Fruit fly (Drosophila melanogaster) whole organism, embryonic: ENCODE measurements around the gene Drsl1.

ENCODE experiments used
- Adf1 ChIP-seq: fragments of 200-800 bp; sonication (Bioruptor generic); IDR thresholded peaks from 2 replicates; pipeline ENCODE4 v1.3.6; 2022; ENCODE audit warnings: missing biosample characterization, missing genetic modification characterization
- Asciz ChIP-seq: fragments of 200-800 bp; sonication (Bioruptor generic); optimal IDR thresholded peaks from 2 replicates; lab custom pipeline; 2017; ENCODE audit warnings: missing biosample characterization, mild to moderate bottlenecking, missing genetic modification characterization, missing genetic modification reagents
- Atf-2 ChIP-seq: fragments of 200-800 bp; sonication (Bioruptor generic); optimal IDR thresholded peaks from 2 replicates; lab custom pipeline; 2016; ENCODE audit warnings: missing biosample characterization, missing genetic modification characterization
- CG11085 ChIP-seq: fragments of 200-800 bp; sonication (Bioruptor generic); IDR thresholded peaks from 2 replicates; pipeline ENCODE4 v1.3.6; 2022; ENCODE audit warnings: missing biosample characterization, missing genetic modification characterization
- CG12942 ChIP-seq: fragments of 200-800 bp; sonication (Bioruptor generic); optimal IDR thresholded peaks from 3 replicates; lab custom pipeline; 2016; ENCODE audit warnings: missing biosample characterization, missing genetic modification characterization
- CG14441 ChIP-seq: fragments of 200-800 bp; sonication (Bioruptor generic); IDR thresholded peaks from 2 replicates; pipeline ENCODE4 v1.3.6; 2022; ENCODE audit warnings: missing biosample characterization, missing genetic modification characterization
- CG14667 ChIP-seq: fragments of 200-800 bp; sonication (Bioruptor generic); IDR thresholded peaks from 2 replicates; pipeline ENCODE4 v1.3.6; 2022; ENCODE audit warnings: missing biosample characterization, missing genetic modification characterization
- CG15479 ChIP-seq: fragments of 200-800 bp; sonication (Bioruptor generic); optimal IDR thresholded peaks from 3 replicates; lab custom pipeline; 2019; ENCODE audit warnings: missing biosample characterization, mild to moderate bottlenecking, missing genetic modification characterization, moderate library complexity
- CG17361 ChIP-seq: fragments of 200-800 bp; sonication (Bioruptor generic); IDR thresholded peaks from 3 replicates; pipeline ENCODE4 v1.3.6; 2022; ENCODE audit warnings: missing biosample characterization, missing genetic modification characterization
- CG17568 ChIP-seq: fragments of 200-800 bp; sonication (Bioruptor generic); optimal IDR thresholded peaks from 2 replicates; lab custom pipeline; 2018; ENCODE audit warnings: missing biosample characterization, mild to moderate bottlenecking, missing genetic modification characterization, moderate library complexity
- CG31224 ChIP-seq: fragments of 200-800 bp; sonication (Bioruptor generic); IDR thresholded peaks from 2 replicates; pipeline ENCODE4 v1.3.6; 2022; ENCODE audit warnings: missing biosample characterization, missing genetic modification characterization
- CG43689 ChIP-seq: fragments of 200-800 bp; sonication (Bioruptor generic); IDR thresholded peaks from 2 replicates; pipeline ENCODE4 v1.3.6; 2022; ENCODE audit warnings: missing biosample characterization, missing genetic modification characterization
- CG4424 ChIP-seq: fragments of 200-800 bp; sonication (Bioruptor generic); optimal IDR thresholded peaks from 3 replicates; lab custom pipeline; 2016; ENCODE audit warnings: missing biosample characterization, missing genetic modification characterization
- CG6689 ChIP-seq: fragments of 200-800 bp; sonication (Bioruptor generic); IDR thresholded peaks from 2 replicates; pipeline ENCODE4 v1.3.6; 2022; ENCODE audit warnings: missing biosample characterization, missing genetic modification characterization
- CG8478 ChIP-seq: fragments of >200 bp; optimal IDR thresholded peaks from 2 replicates; lab custom pipeline; 2018
- CHES-1-like ChIP-seq: fragments of 200-800 bp; sonication (Bioruptor generic); optimal IDR thresholded peaks from 2 replicates; lab custom pipeline; 2016; ENCODE audit warnings: missing biosample characterization, missing genetic modification characterization
- CTCF ChIP-seq: fragments of 200-800 bp; sonication (Bioruptor generic); optimal IDR thresholded peaks from 2 replicates; lab custom pipeline; 2017; ENCODE audit warnings: missing biosample characterization, mild to moderate bottlenecking, missing genetic modification characterization, moderate library complexity
- E2f1 ChIP-seq: fragments of 200-800 bp; sonication (Bioruptor generic); IDR thresholded peaks from 2 replicates; pipeline ENCODE4 v1.3.6; 2022; ENCODE audit warnings: missing biosample characterization, missing genetic modification characterization
- Fer1 ChIP-seq: fragments of 200-800 bp; sonication (Bioruptor generic); optimal IDR thresholded peaks from 2 replicates; lab custom pipeline; 2017; ENCODE audit warnings: missing biosample characterization, mild to moderate bottlenecking, missing genetic modification characterization
- H2.0 ChIP-seq: fragments of 200-800 bp; sonication (Bioruptor generic); IDR thresholded peaks from 2 replicates; pipeline ENCODE4 v1.3.6; 2022; ENCODE audit warnings: missing biosample characterization, missing genetic modification characterization
- Hmx ChIP-seq: fragments of 200-800 bp; sonication (Bioruptor generic); optimal IDR thresholded peaks from 2 replicates; lab custom pipeline; 2016; ENCODE audit warnings: missing biosample characterization, missing genetic modification characterization
- MESR4 ChIP-seq: fragments of 200-800 bp; sonication (Bioruptor generic); optimal IDR thresholded peaks from 2 replicates; lab custom pipeline; 2018; ENCODE audit warnings: missing biosample characterization, mild to moderate bottlenecking, missing genetic modification characterization, moderate library complexity
- MTF-1 ChIP-seq: fragments of 200-800 bp; sonication (Bioruptor generic); optimal IDR thresholded peaks from 2 replicates; lab custom pipeline; 2018; ENCODE audit warnings: missing biosample characterization, mild to moderate bottlenecking, missing genetic modification characterization, borderline replicate concordance
- Myb ChIP-seq: fragments of 200-800 bp; sonication (Bioruptor generic); optimal IDR thresholded peaks from 2 replicates; lab custom pipeline; 2016; ENCODE audit warnings: missing biosample characterization, missing genetic modification characterization
- NC2β ChIP-seq: fragments of 200-800 bp; sonication (Bioruptor generic); optimal IDR thresholded peaks from 2 replicates; lab custom pipeline; 2016; ENCODE audit warnings: missing biosample characterization, missing genetic modification characterization
- Nf-YA ChIP-seq: fragments of 200-800 bp; sonication (Bioruptor generic); IDR thresholded peaks from 2 replicates; pipeline ENCODE4 v1.3.6; 2022; ENCODE audit warnings: missing biosample characterization, missing genetic modification characterization
- Nf-YB ChIP-seq: fragments of 200-800 bp; sonication (Bioruptor generic); optimal IDR thresholded peaks from 3 replicates; lab custom pipeline; 2019; ENCODE audit warnings: missing biosample characterization, mild to moderate bottlenecking, missing genetic modification characterization, moderate library complexity
- Side ChIP-seq: fragments of 200-800 bp; sonication (Bioruptor generic); optimal IDR thresholded peaks from 2 replicates; lab custom pipeline; 2016; ENCODE audit warnings: missing biosample characterization, missing genetic modification characterization
- Usf ChIP-seq: fragments of 200-800 bp; sonication (Bioruptor generic); optimal IDR thresholded peaks from 2 replicates; lab custom pipeline; 2017; ENCODE audit warnings: missing genotype, missing biosample characterization, missing genetic modification characterization
- Vsx1 ChIP-seq: fragments of 200-800 bp; sonication (Bioruptor generic); optimal IDR thresholded peaks from 2 replicates; lab custom pipeline; 2017; ENCODE audit warnings: missing biosample characterization, mild to moderate bottlenecking, missing genetic modification characterization, missing genetic modification reagents
- abd-A ChIP-seq: fragments of 200-800 bp; sonication (Bioruptor generic); optimal IDR thresholded peaks from 3 replicates; lab custom pipeline; 2019; ENCODE audit warnings: missing biosample characterization, mild to moderate bottlenecking, missing genetic modification characterization, moderate library complexity
- ara ChIP-seq: fragments of 200-800 bp; sonication (Bioruptor generic); IDR thresholded peaks from 2 replicates; pipeline ENCODE4 v1.3.6; 2022; ENCODE audit warnings: missing biosample characterization, missing genetic modification characterization
- chn ChIP-seq: fragments of 200-800 bp; sonication (Bioruptor generic); optimal IDR thresholded peaks from 2 replicates; lab custom pipeline; 2016; ENCODE audit warnings: missing biosample characterization, missing genetic modification characterization
- croc ChIP-seq: fragments of 200-800 bp; sonication (Bioruptor generic); conservative IDR thresholded peaks from 3 replicates; pipeline ENCODE4 v1.3.6; 2022; ENCODE audit warnings: missing biosample characterization, missing genetic modification characterization
- eyg ChIP-seq: fragments of 200-800 bp; sonication (Bioruptor generic); optimal IDR thresholded peaks from 3 replicates; lab custom pipeline; 2016; ENCODE audit warnings: missing biosample characterization, missing genetic modification characterization
- fd102C ChIP-seq: fragments of 200-800 bp; sonication (Bioruptor generic); optimal IDR thresholded peaks from 2 replicates; lab custom pipeline; 2018; ENCODE audit warnings: missing biosample characterization, mild to moderate bottlenecking, missing genetic modification characterization, moderate library complexity
- gt ChIP-seq: fragments of 200-800 bp; sonication (Bioruptor generic); IDR thresholded peaks from 2 replicates; pipeline ENCODE4 v1.3.6; 2022; ENCODE audit warnings: missing biosample characterization, missing genetic modification characterization
- insv ChIP-seq, 2 experiments: fragments of 200-800 bp; sonication (Bioruptor generic); optimal IDR thresholded peaks; 3 replicates each; lab custom pipeline; 2016 to 2018; ENCODE audit warnings: missing biosample characterization in 2 of 2, missing genetic modification characterization in 2 of 2
- kni ChIP-seq: fragments of 200-800 bp; sonication (Bioruptor generic); optimal IDR thresholded peaks from 3 replicates; lab custom pipeline; 2017; ENCODE audit warnings: mild to moderate bottlenecking, missing biosample characterization, missing genetic modification reagents, missing genetic modification characterization
- lmd ChIP-seq: fragments of 200-800 bp; sonication (Bioruptor generic); IDR thresholded peaks from 2 replicates; pipeline ENCODE4 v1.3.6; 2022; ENCODE audit warnings: missing biosample characterization, missing genetic modification characterization
- luna ChIP-seq: fragments of 200-800 bp; sonication (Bioruptor generic); optimal IDR thresholded peaks from 2 replicates; lab custom pipeline; 2016; ENCODE audit warnings: missing biosample characterization, missing genetic modification characterization
- mld ChIP-seq: fragments of 200-800 bp; sonication (Bioruptor generic); IDR thresholded peaks from 3 replicates; pipeline ENCODE4 v1.3.6; 2022; ENCODE audit warnings: missing biosample characterization, missing genetic modification characterization; ENCODE audit not compliant: partially characterized antibody
- oc ChIP-seq: fragments of 200-800 bp; sonication (Bioruptor generic); optimal IDR thresholded peaks from 2 replicates; lab custom pipeline; 2018; ENCODE audit warnings: missing biosample characterization, mild to moderate bottlenecking, missing genetic modification characterization, moderate library complexity
- odd ChIP-seq: fragments of 200-800 bp; sonication (Bioruptor generic); optimal IDR thresholded peaks from 2 replicates; lab custom pipeline; 2017; ENCODE audit warnings: missing biosample characterization, mild to moderate bottlenecking, missing genetic modification characterization
- pfk ChIP-seq: fragments of 200-800 bp; sonication (Bioruptor generic); optimal IDR thresholded peaks from 2 replicates; lab custom pipeline; 2018; ENCODE audit warnings: missing biosample characterization, mild to moderate bottlenecking, missing genetic modification characterization, moderate library complexity
- pho ChIP-seq: fragments of 200-800 bp; sonication (Bioruptor generic); optimal IDR thresholded peaks from 2 replicates; lab custom pipeline; 2016; ENCODE audit warnings: missing biosample characterization, missing genetic modification characterization
- sc ChIP-seq, 3 experiments: fragments of >200 bp in 2 of 3; fragments of 200-800 bp in 1 of 3; sonication (Bioruptor generic) in 1 of 3; optimal IDR thresholded peaks; 2 replicates in 2 of 3; 3 replicates in 1 of 3; lab custom pipeline; 2017; ENCODE audit warnings: mild to moderate bottlenecking in 1 of 3, missing biosample characterization in 1 of 3, missing genetic modification characterization in 1 of 3, missing genetic modification reagents in 1 of 3
- sens-2 ChIP-seq: fragments of 200-800 bp; sonication (Bioruptor generic); IDR thresholded peaks from 2 replicates; pipeline ENCODE4 v1.3.6; 2022; ENCODE audit warnings: missing biosample characterization, missing genetic modification characterization
- sob ChIP-seq: fragments of 200-800 bp; sonication (Bioruptor generic); IDR thresholded peaks from 2 replicates; pipeline ENCODE4 v1.3.6; 2022; ENCODE audit warnings: missing biosample characterization, missing genetic modification characterization
- tx ChIP-seq: fragments of 200-800 bp; sonication (Bioruptor generic); optimal IDR thresholded peaks from 2 replicates; lab custom pipeline; 2016; ENCODE audit warnings: missing biosample characterization, missing genetic modification characterization
- usp ChIP-seq: fragments of >200 bp; optimal IDR thresholded peaks from 2 replicates; lab custom pipeline; 2017; ENCODE audit warnings: missing biosample characterization, missing genetic modification characterization
- zfh1 ChIP-seq: fragments of 200-800 bp; sonication (Bioruptor generic); IDR thresholded peaks from 3 replicates; pipeline ENCODE4 v1.3.6; 2022; ENCODE audit warnings: missing biosample characterization, missing genetic modification characterization

Drsl1 gene

dm6 chr3L:3303087-3303526 lies 32.5 kb downstream of the Drsl1 start, which contains the start of gene CG14968 (continued):
- peak in 1 of 2 experiments; percentile 33 for TF ChIP-seq insv (GFP tag; optimal IDR thresholded peaks at IDR 0.05; lab: Kevin White, UChicago)
- TF ChIP-seq CG14441 = peak; percentile 95
- TF ChIP-seq CG6689 (GFP tag; lab: Robert Waterston, UW) = peak; percentile 93
- peak; percentile 94 for TF ChIP-seq CG43689
- TF ChIP-seq usp (GFP tag; lab: Kevin White, UChicago) = no peak
- TF ChIP-seq CG4424 (GFP tag; lab: Kevin White, UChicago) = peak; percentile 93
- peak; percentile 92 for TF ChIP-seq CG17361 (GFP tag; lab: Robert Waterston, UW)
- peak; percentile 77 for TF ChIP-seq croc (GFP tag; lab: Robert Waterston, UW)
- TF ChIP-seq Side (GFP tag; lab: Kevin White, UChicago) = peak; percentile 63
- TF ChIP-seq odd = peak; percentile 88
- TF ChIP-seq mld (GFP tag; lab: Robert Waterston, UW) = no peak
- TF ChIP-seq Vsx1 (GFP tag; lab: Kevin White, UChicago) = peak; percentile 55
- TF ChIP-seq Fer1 = peak; percentile 95
- peak; percentile 48 for TF ChIP-seq tx
- TF ChIP-seq sens-2 (GFP tag; lab: Robert Waterston, UW) = peak; percentile 94
- no peak for TF ChIP-seq MESR4
- TF ChIP-seq CG12942 (GFP tag; lab: Kevin White, UChicago) = peak; percentile 92
- TF ChIP-seq CG17568 (GFP tag; lab: Kevin White, UChicago) = peak; percentile 90
- TF ChIP-seq Asciz (GFP tag; lab: Kevin White, UChicago) = peak; percentile 88
- no peak for TF ChIP-seq sc (optimal IDR thresholded peaks at IDR 0.05; lab: Kevin White, UChicago)
- TF ChIP-seq sc (GFP tag; optimal IDR thresholded peaks at IDR 0.05; lab: Kevin White, UChicago) = peak; percentile 81
- TF ChIP-seq abd-A (tag; lab: Kevin White, UChicago) = no peak
- TF ChIP-seq CG15479 (GFP tag; lab: Kevin White, UChicago) = no peak
- TF ChIP-seq NC2β = no peak
- peak; percentile 81 for TF ChIP-seq Nf-YB (GFP tag; lab: Kevin White, UChicago)
- TF ChIP-seq ara (GFP tag; lab: Robert Waterston, UW) = peak; percentile 95
- TF ChIP-seq zfh1 (GFP tag; lab: Robert Waterston, UW) = peak; percentile 98
- peak; percentile 41 for TF ChIP-seq CHES-1-like (GFP tag; lab: Kevin White, UChicago)
- TF ChIP-seq CG14667 (GFP tag; lab: Robert Waterston, UW) = peak; percentile 90
- peak; percentile 83 for TF ChIP-seq chn
- TF ChIP-seq oc (tag; lab: Kevin White, UChicago) = peak; percentile 94
- peak; percentile 88 for TF ChIP-seq MTF-1 (GFP tag; lab: Kevin White, UChicago)
- TF ChIP-seq sob = peak; percentile 98
- TF ChIP-seq CG11085 = peak; percentile 90
- no peak for TF ChIP-seq pfk
- peak; percentile 76 for TF ChIP-seq Usf (GFP tag; lab: Kevin White, UChicago)
- peak; percentile 84 for TF ChIP-seq Adf1
- TF ChIP-seq gt (GFP tag; lab: Robert Waterston, UW) = peak; percentile 82
- no peak for TF ChIP-seq Hmx (GFP tag; lab: Kevin White, UChicago)
- peak; percentile 78 for TF ChIP-seq pho (GFP tag; lab: Kevin White, UChicago)
- TF ChIP-seq Atf-2 = peak; percentile 57
- peak; percentile 93 for TF ChIP-seq CG31224 (GFP tag; lab: Robert Waterston, UW)
- TF ChIP-seq eyg (GFP tag; lab: Kevin White, UChicago) = peak; percentile 62
- peak; percentile 96 for TF ChIP-seq H2.0 (GFP tag; lab: Robert Waterston, UW)
- no peak for TF ChIP-seq Myb (GFP tag; lab: Kevin White, UChicago)
- no peak for TF ChIP-seq fd102C (GFP tag; lab: Kevin White, UChicago)
- peak; percentile 96 for TF ChIP-seq lmd (GFP tag; lab: Robert Waterston, UW)
- peak; percentile 95 for TF ChIP-seq E2f1 (GFP tag; lab: Robert Waterston, UW)
- peak; percentile 30 for TF ChIP-seq kni (GFP tag; lab: Kevin White, UChicago)
- peak; percentile 60 for TF ChIP-seq CTCF (GFP tag; lab: Kevin White, UChicago)
- TF ChIP-seq Nf-YA (GFP tag; lab: Robert Waterston, UW) = peak; percentile 92
- TF ChIP-seq luna = peak; percentile 54
- no peak for TF ChIP-seq CG8478 (lab: Kevin White, UChicago)
